Worm (Caenorhabditis elegans): Measurements from ENCODE around the gene col-127.

col-127 gene

DNA sequence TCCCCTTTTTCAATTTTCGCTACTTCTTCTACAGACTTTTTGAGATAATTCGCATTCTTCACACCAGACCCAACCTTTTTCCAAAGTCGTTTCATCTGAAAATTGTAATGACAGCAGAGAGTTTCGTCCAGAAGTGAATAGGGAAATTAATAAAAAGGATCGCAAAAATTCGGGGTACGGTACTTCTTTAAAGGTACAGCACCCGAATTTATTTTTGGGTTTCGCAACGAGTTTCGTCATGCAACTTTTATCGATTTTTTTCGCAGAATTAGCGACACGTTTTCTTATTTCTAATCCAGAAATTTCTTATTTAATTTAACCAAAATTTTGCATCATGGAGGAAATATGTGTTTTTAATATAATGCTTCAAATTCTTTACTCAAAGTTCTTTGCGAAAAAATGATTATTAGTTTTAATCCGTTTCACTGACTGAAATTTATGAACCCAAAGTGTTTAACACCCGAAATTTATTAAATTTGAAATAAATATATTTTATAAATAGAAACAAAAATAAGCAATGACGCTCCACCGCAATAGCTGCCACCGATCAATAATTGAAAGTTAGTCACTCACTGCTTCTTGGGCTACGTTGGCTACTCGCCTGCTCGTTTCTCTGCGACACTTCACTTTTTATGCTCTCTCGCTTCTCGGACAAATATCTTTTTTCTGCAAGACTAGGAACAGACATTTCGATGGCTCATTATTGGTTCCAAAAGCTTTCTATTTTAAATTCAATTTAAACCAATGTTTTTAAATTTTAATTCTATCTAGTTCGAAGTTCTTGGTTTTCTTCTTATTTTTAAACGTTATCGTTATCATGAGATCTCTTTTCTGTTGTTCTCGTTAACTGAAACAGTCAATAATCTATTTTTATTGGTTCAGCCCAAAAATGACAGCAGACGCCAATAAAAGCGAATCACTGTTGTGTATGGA is 32.4 kb upstream of the col-127 start, which contains the start of the genes B0035.15 and dnj-1 (continued):
- TF ChIP-seq cebp-1 (GFP tag; IDR thresholded peaks at IDR 0.05) = no peak
- peak; percentile 42 for TF ChIP-seq cebp-1 (tag; optimal IDR thresholded peaks at IDR 0.05)
- TF ChIP-seq ekl-4 (GFP tag; IDR thresholded peaks at IDR 0.05) = no peak
- peak; percentile 19 for TF ChIP-seq lin-40 (tag; optimal IDR thresholded peaks at IDR 0.05)
- no peak for TF ChIP-seq mes-4 (tag; optimal IDR thresholded peaks at IDR 0.05)
- no peak for TF ChIP-seq ceh-100 (GFP tag; IDR thresholded peaks at IDR 0.05)
- peak; percentile 34; the same call in 1 of the 2 replicates for TF ChIP-seq madf-8 (GFP tag; conservative IDR thresholded peaks at IDR 0.05)
- peak; percentile 82 for TF ChIP-seq lsl-1 (GFP tag; optimal IDR thresholded peaks at IDR 0.05)
- TF ChIP-seq repo-1 (tag; optimal IDR thresholded peaks at IDR 0.05) = no peak
- TF ChIP-seq Y56A3A.18 (GFP tag; IDR thresholded peaks at IDR 0.05) = no peak
- no peak for TF ChIP-seq F57C9.4 (tag; optimal IDR thresholded peaks at IDR 0.05)
- peak; percentile 30; the same call in 1 of the 2 replicates for TF ChIP-seq hmg-1.2 (GFP tag; IDR thresholded peaks at IDR 0.05)
- no peak for TF ChIP-seq efl-1 (GFP tag; optimal IDR thresholded peaks at IDR 0.05)
- TF ChIP-seq ceh-79 (tag; optimal IDR thresholded peaks at IDR 0.05) = no peak
- no peak for TF ChIP-seq zim-3 (tag; optimal IDR thresholded peaks at IDR 0.05)
- TF ChIP-seq F55B11.4 (tag; optimal IDR thresholded peaks at IDR 0.05; ENCODE audit: borderline replicate concordance, insufficient read depth) = no peak
- no peak for TF ChIP-seq rec-8 (tag; optimal IDR thresholded peaks at IDR 0.05)
- no peak for TF ChIP-seq B0019.2 (GFP tag; conservative IDR thresholded peaks at IDR 0.05)
- no peak for TF ChIP-seq hsf-1 (GFP tag; IDR thresholded peaks at IDR 0.05)
- no peak for TF ChIP-seq ztf-28 (GFP tag; IDR thresholded peaks at IDR 0.05)
- peak; percentile 81 for TF ChIP-seq F33H1.4 (GFP tag; IDR thresholded peaks at IDR 0.05)
- TF ChIP-seq xnd-1 (tag; optimal IDR thresholded peaks at IDR 0.05) = peak; percentile 69

DNA sequence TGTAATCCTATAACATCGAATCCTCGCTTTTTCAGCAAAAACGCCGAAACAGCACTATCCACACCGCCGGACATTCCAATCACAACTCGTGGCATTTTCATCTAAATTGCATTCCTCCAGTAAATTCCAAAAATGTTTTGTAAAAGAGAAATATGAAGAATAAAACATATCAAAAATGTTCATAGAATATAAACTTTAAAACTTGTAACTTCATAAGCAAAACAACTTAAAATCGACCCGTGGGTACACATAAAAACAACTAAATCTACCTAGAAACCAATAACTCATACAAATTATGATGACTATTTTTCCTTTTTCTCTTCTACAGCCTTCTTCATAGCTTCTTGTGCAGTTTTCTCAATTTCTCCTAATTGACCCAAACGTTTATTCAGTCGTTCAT is 30.8 kb upstream of the col-127 start, which contains the start of gene mttu-1:
TSS of gene mttu-1 (minus strand) at position 101 of the 400 bp plus-strand sequence.
- TF ChIP-seq somi-1 (GFP tag; optimal IDR thresholded peaks at IDR 0.05) (no peak), nhr-179 (tag; optimal IDR thresholded peaks at IDR 0.05) (no peak), let-526 (GFP tag; IDR thresholded peaks at IDR 0.05) (no peak), dpff-1 (tag; optimal IDR thresholded peaks at IDR 0.05) (no peak), nhr-80 (tag; optimal IDR thresholded peaks at IDR 0.05) (no peak), hlh-12 (tag; optimal IDR thresholded peaks at IDR 0.05) (no peak), Y79H2A.3 (GFP tag; conservative IDR thresholded peaks at IDR 0.05) (no peak), F57C9.4 (tag; optimal IDR thresholded peaks at IDR 0.05) (no peak), unc-130 (GFP tag; optimal IDR thresholded peaks at IDR 0.05) (no peak), D2030.7 (GFP tag; IDR thresholded peaks at IDR 0.05) (no peak), ztf-6 (GFP tag; IDR thresholded peaks at IDR 0.05) (no peak)

- TF ChIP-seq F57A8.1 (GFP tag; optimal IDR thresholded peaks at IDR 0.05) (no peak), tbp1 (GFP tag; optimal IDR thresholded peaks at IDR 0.05) (peak; percentile 21), xnd-1 (tag; optimal IDR thresholded peaks at IDR 0.05) (no peak), repo-1 (tag; optimal IDR thresholded peaks at IDR 0.05) (no peak), ets-4 (GFP tag; optimal IDR thresholded peaks at IDR 0.05) (peak; percentile 46), cebp-2 (GFP tag; IDR thresholded peaks at IDR 0.05) (no peak), F39B2.1 (GFP tag; IDR thresholded peaks at IDR 0.05) (no peak), dox-1 (GFP tag; IDR thresholded peaks at IDR 0.05) (peak; percentile 62), dpff-1 (tag; optimal IDR thresholded peaks at IDR 0.05) (no peak), sdz-38 (tag; optimal IDR thresholded peaks at IDR 0.05) (no peak), let-607 (tag; optimal IDR thresholded peaks at IDR 0.05) (no peak), ztf-18 (tag; optimal IDR thresholded peaks at IDR 0.05) (no peak), ZK185.1 (tag; optimal IDR thresholded peaks at IDR 0.05; ENCODE audit: poor library complexity, severe bottlenecking) (no peak), nhr-80 (tag; optimal IDR thresholded peaks at IDR 0.05) (peak; percentile 91), fkh-3 (tag; optimal IDR thresholded peaks at IDR 0.05) (no peak), atf-7 (tag; optimal IDR thresholded peaks at IDR 0.05) (no peak), cebp-1 (GFP tag; IDR thresholded peaks at IDR 0.05) (no peak), cebp-1 (tag; optimal IDR thresholded peaks at IDR 0.05) (peak; percentile 32), aptf-2 (GFP tag; conservative IDR thresholded peaks at IDR 0.05) (no peak)
Observed at ce11 chrIV:11288965-11289364, 23.0 kb upstream of the col-127 start.

All from whole organism, young adult.